Fruit fly (Drosophila melanogaster): ENCODE data around the gene usp.

The usp gene

dm6 chrX:2031308-2031707 is 10.8 kb downstream of the usp start:
- TF ChIP-seq Mio (GFP tag; optimal IDR thresholded peaks at IDR 0.05) = no peak
- TF ChIP-seq N (GFP tag; optimal IDR thresholded peaks at IDR 0.05) = no peak
- TF ChIP-seq CrebA (GFP tag; optimal IDR thresholded peaks at IDR 0.05; ENCODE audit: borderline replicate concordance) = no peak
- no peak for TF ChIP-seq brk (GFP tag; optimal IDR thresholded peaks at IDR 0.05)
- TF ChIP-seq CG9705 (GFP tag; optimal IDR thresholded peaks at IDR 0.05) = no peak
- no peak for TF ChIP-seq tai (GFP tag; optimal IDR thresholded peaks at IDR 0.05)
- TF ChIP-seq dl (GFP tag; optimal IDR thresholded peaks at IDR 0.05; ENCODE audit: insufficient read depth in 1 of 2, partially characterized antibody in 2 of 2) = no peak
- no peak for TF ChIP-seq Sp1 (GFP tag; optimal IDR thresholded peaks at IDR 0.05)
- TF ChIP-seq CG32264 (GFP tag; optimal IDR thresholded peaks at IDR 0.05) = no peak
- TF ChIP-seq pan (optimal IDR thresholded peaks at IDR 0.05) = no peak
- TF ChIP-seq Abd-B (GFP tag; optimal IDR thresholded peaks at IDR 0.05) = no peak
- TF ChIP-seq Dif (GFP tag; optimal IDR thresholded peaks at IDR 0.05; ENCODE audit: partially characterized antibody) = no peak
- TF ChIP-seq dmrt93B (GFP tag; optimal IDR thresholded peaks at IDR 0.05) = no peak
- no peak for TF ChIP-seq lola (GFP tag; optimal IDR thresholded peaks at IDR 0.05)
- TF ChIP-seq Hnf4 (GFP tag; optimal IDR thresholded peaks at IDR 0.05) = no peak
- no peak for TF ChIP-seq HLH106 (tag; optimal IDR thresholded peaks at IDR 0.05)
- no peak for TF ChIP-seq dsf (GFP tag; optimal IDR thresholded peaks at IDR 0.05; ENCODE audit: borderline replicate concordance)

DNA sequence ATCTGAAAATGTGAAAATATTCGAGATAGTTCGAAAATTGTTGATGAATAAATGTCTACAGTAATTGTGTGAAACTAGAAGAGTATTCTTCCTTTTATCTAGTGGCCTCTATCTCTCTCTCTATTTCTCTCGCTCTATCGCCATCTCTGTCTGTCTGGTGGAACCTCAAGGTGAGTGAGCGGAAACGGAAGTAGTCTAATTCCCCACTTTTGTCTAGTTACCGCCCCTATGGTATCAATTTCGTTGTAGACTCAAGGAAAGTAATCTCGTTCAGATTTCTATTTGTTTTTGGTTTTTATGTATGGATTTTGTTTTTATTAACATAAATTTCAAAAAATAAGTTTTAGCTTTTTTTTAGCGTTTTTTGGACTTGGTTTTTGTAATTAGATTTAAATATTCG is 17.3 kb downstream of the usp start:
- TF ChIP-seq dsf (GFP tag; optimal IDR thresholded peaks at IDR 0.05; ENCODE audit: borderline replicate concordance) (no peak), OdsH (GFP tag; optimal IDR thresholded peaks at IDR 0.05) (no peak), foxo (GFP tag; optimal IDR thresholded peaks at IDR 0.05) (no peak), Dif (GFP tag; optimal IDR thresholded peaks at IDR 0.05; ENCODE audit: partially characterized antibody) (no peak), Sp1 (GFP tag; optimal IDR thresholded peaks at IDR 0.05) (no peak), Vsx2 (GFP tag; optimal IDR thresholded peaks at IDR 0.05; ENCODE audit: partially characterized antibody) (no peak), Abd-B (GFP tag; optimal IDR thresholded peaks at IDR 0.05) (no peak), usp (GFP tag; optimal IDR thresholded peaks at IDR 0.05) (no peak), rgr (GFP tag; optimal IDR thresholded peaks at IDR 0.05) (no peak), dl (GFP tag; optimal IDR thresholded peaks at IDR 0.05; ENCODE audit: insufficient read depth in 1 of 2, partially characterized antibody in 2 of 2) (no peak), GATAd (GFP tag; optimal IDR thresholded peaks at IDR 0.05) (no peak), dmrt93B (GFP tag; optimal IDR thresholded peaks at IDR 0.05) (no peak), CG32264 (GFP tag; optimal IDR thresholded peaks at IDR 0.05) (no peak), CG9705 (GFP tag; optimal IDR thresholded peaks at IDR 0.05) (no peak), brk (GFP tag; optimal IDR thresholded peaks at IDR 0.05) (no peak)

DNA sequence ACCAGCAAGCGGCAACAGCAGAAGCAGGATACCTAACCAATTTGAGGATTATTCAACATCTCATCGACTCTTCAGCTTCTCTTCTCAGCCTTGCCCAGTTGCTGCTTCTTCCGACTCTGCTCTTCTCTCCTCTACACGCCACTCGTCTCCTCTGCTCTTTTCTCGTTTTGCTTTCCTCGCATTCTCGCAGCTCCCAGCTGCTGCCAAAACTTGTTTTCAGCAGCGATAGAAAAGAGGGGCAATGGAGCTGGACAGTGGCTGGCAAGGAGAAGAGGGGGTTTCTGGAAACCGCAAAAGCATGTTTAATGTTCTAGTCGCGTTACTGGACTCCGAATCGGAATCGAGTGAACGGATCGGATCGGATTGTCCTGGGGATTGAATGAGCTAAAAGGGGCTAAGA is 28.7 kb downstream of the usp start:
- TF ChIP-seq Jra (GFP tag; optimal IDR thresholded peaks at IDR 0.05) = no peak
- TF ChIP-seq N (GFP tag; optimal IDR thresholded peaks at IDR 0.05) = no peak
- peak; percentile 2 for TF ChIP-seq psq (GFP tag; optimal IDR thresholded peaks at IDR 0.05)
- TF ChIP-seq Dif (GFP tag; optimal IDR thresholded peaks at IDR 0.05; ENCODE audit: partially characterized antibody) = peak; percentile 68
- TF ChIP-seq HLH106 (tag; optimal IDR thresholded peaks at IDR 0.05) = no peak
- no peak for TF ChIP-seq Rel (GFP tag; optimal IDR thresholded peaks at IDR 0.05)
- TF ChIP-seq Rel (tag; optimal IDR thresholded peaks at IDR 0.05) = no peak

DNA sequence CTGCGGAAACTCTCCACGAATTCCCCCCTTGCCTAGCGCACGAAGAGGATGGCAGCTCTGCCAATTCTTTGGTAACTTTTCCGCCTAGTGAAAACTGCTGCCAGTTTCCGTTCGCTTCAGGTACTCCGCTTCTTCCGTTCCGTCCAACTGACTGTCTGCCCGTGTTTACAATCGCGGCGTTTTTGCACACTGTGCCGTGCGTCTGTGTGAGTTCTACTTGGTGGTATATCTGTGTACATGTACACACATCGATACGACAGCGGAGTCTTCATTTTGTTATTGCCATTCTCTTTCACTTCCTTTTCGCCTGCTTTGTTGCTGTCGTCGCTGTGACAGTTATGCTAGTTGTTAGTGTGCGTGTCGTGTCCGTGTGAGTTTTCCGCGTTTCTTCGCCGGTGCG is 29.3 kb downstream of the usp start:
- no peak for TF ChIP-seq Rel (GFP tag; optimal IDR thresholded peaks at IDR 0.05)
- peak; percentile 13 for TF ChIP-seq Rel (tag; optimal IDR thresholded peaks at IDR 0.05)
- TF ChIP-seq br (GFP tag; optimal IDR thresholded peaks at IDR 0.05) = peak; percentile 78
- no peak for TF ChIP-seq sage (GFP tag; optimal IDR thresholded peaks at IDR 0.05)
- no peak for TF ChIP-seq Myc (optimal IDR thresholded peaks at IDR 0.05)
- TF ChIP-seq lola (GFP tag; optimal IDR thresholded peaks at IDR 0.05) = no peak
- TF ChIP-seq N (GFP tag; optimal IDR thresholded peaks at IDR 0.05) = peak; percentile 68
- no peak for TF ChIP-seq dsf (GFP tag; optimal IDR thresholded peaks at IDR 0.05; ENCODE audit: borderline replicate concordance)
- TF ChIP-seq Hr83 (GFP tag; optimal IDR thresholded peaks at IDR 0.05; ENCODE audit: poor library complexity, severe bottlenecking) = peak; percentile 85
- TF ChIP-seq woc (GFP tag; optimal IDR thresholded peaks at IDR 0.05) = no peak
- TF ChIP-seq Sp1 (GFP tag; optimal IDR thresholded peaks at IDR 0.05) = peak; percentile 80
- TF ChIP-seq ey (GFP tag; optimal IDR thresholded peaks at IDR 0.05) = peak; percentile 51
- peak; percentile 24 for TF ChIP-seq Abd-B (GFP tag; optimal IDR thresholded peaks at IDR 0.05)
- peak; percentile 77 for TF ChIP-seq CG9705 (GFP tag; optimal IDR thresholded peaks at IDR 0.05)
- no peak for TF ChIP-seq sv (GFP tag; optimal IDR thresholded peaks at IDR 0.05)
- TF ChIP-seq rgr (GFP tag; optimal IDR thresholded peaks at IDR 0.05) = peak; percentile 73
- TF ChIP-seq fru (GFP tag; optimal IDR thresholded peaks at IDR 0.05) = peak; percentile 72
- peak; percentile 67 for TF ChIP-seq HLH106 (tag; optimal IDR thresholded peaks at IDR 0.05)
- TF ChIP-seq dmrt93B (GFP tag; optimal IDR thresholded peaks at IDR 0.05) = peak; percentile 67
- peak; percentile 77 for TF ChIP-seq h (GFP tag; optimal IDR thresholded peaks at IDR 0.05)
- TF ChIP-seq OdsH (GFP tag; optimal IDR thresholded peaks at IDR 0.05) = peak; percentile 71
- peak; percentile 97 for TF ChIP-seq psq (GFP tag; optimal IDR thresholded peaks at IDR 0.05)
- peak in 1 of 2 experiments; percentile 72 for TF ChIP-seq foxo (GFP tag; optimal IDR thresholded peaks at IDR 0.05)
- peak in 1 of 2 experiments; percentile 47 for TF ChIP-seq dl (GFP tag; optimal IDR thresholded peaks at IDR 0.05; ENCODE audit: insufficient read depth in 1 of 2, partially characterized antibody in 2 of 2)
- TF ChIP-seq Mio (GFP tag; optimal IDR thresholded peaks at IDR 0.05) = no peak
